Worm (Caenorhabditis elegans) whole organism, young adult: ENCODE measurements around the gene T06D8.9.
A peak's percentile ranks its signal among the peaks of the same experiment; 100 is the strongest.

ENCODE experiments used
- B0019.2 ChIP-seq: fragments of 200-800 bp; sonication (Bioruptor generic); conservative IDR thresholded peaks from 2 replicates; pipeline ENCODE4 v1.3.6; 2022; ENCODE audit warnings: missing genetic modification reagents, missing genetic modification characterization, missing compliant biosample characterization
- C06A6.2 ChIP-seq: fragments of 200-800 bp; sonication (Bioruptor generic); conservative IDR thresholded peaks from 2 replicates; pipeline ENCODE4 v1.3.6; 2022; ENCODE audit warnings: missing genetic modification characterization, missing compliant biosample characterization
- C17E4.6 ChIP-seq: fragments of 200-800 bp; sonication (Bioruptor generic); IDR thresholded peaks from 2 replicates; pipeline ENCODE4 v1.3.6; 2022; ENCODE audit warnings: missing genetic modification reagents, missing genetic modification characterization, missing compliant biosample characterization
- F39B2.1 ChIP-seq: fragments of 200-800 bp; sonication (Bioruptor generic); IDR thresholded peaks from 2 replicates; pipeline ENCODE4 v1.3.6; 2022; ENCODE audit warnings: missing genetic modification reagents, missing genetic modification characterization, missing compliant biosample characterization
- F49E8.2 ChIP-seq: sonication (generic microtip); optimal IDR thresholded peaks from 3 replicates; lab custom pipeline; 2017; ENCODE audit warnings: missing genetic modification characterization, mild to moderate bottlenecking, missing compliant biosample characterization, antibody characterized with exemption, moderate library complexity; ENCODE audit not compliant: insufficient read depth
- F57C9.4 ChIP-seq: sonication (generic microtip); optimal IDR thresholded peaks from 2 replicates; lab custom pipeline; 2017; ENCODE audit warnings: mild to moderate bottlenecking, missing genetic modification characterization, missing compliant biosample characterization
- K11D2.4 ChIP-seq: fragments of 200-800 bp; sonication (Bioruptor generic); IDR thresholded peaks from 2 replicates; pipeline ENCODE4 v1.3.6; 2022; ENCODE audit warnings: missing genetic modification reagents, missing genetic modification characterization, missing compliant biosample characterization
- T07F8.4 ChIP-seq: sonication (generic microtip); optimal IDR thresholded peaks from 2 replicates; lab custom pipeline; 2016; ENCODE audit warnings: mild to moderate bottlenecking, missing genetic modification characterization, moderate library complexity, missing compliant biosample characterization
- T26A5.8 ChIP-seq: sonication (generic microtip); optimal IDR thresholded peaks from 2 replicates; lab custom pipeline; 2016; ENCODE audit warnings: missing genetic modification characterization, missing compliant biosample characterization
- Y79H2A.3 ChIP-seq: fragments of 200-800 bp; sonication (Bioruptor generic); conservative IDR thresholded peaks from 2 replicates; pipeline ENCODE4 v1.3.6; 2022; ENCODE audit warnings: missing genetic modification reagents, missing genetic modification characterization, missing compliant biosample characterization
- ZK185.1 ChIP-seq: sonication (generic microtip); optimal IDR thresholded peaks from 2 replicates; lab custom pipeline; 2016; ENCODE audit warnings: mild to moderate bottlenecking, missing genetic modification characterization, missing compliant biosample characterization; ENCODE audit not compliant: poor library complexity, severe bottlenecking
- aptf-2 ChIP-seq: fragments of 200-800 bp; sonication (Bioruptor generic); conservative IDR thresholded peaks from 2 replicates; pipeline ENCODE4 v1.3.6; 2022; ENCODE audit warnings: missing genetic modification reagents, missing genetic modification characterization, missing compliant biosample characterization
- atf-7 ChIP-seq: sonication (generic microtip); optimal IDR thresholded peaks from 2 replicates; lab custom pipeline; 2017; ENCODE audit warnings: mild to moderate bottlenecking, missing genetic modification characterization, missing compliant biosample characterization
- attf-3 ChIP-seq: fragments of 200-800 bp; sonication (Bioruptor generic); conservative IDR thresholded peaks from 2 replicates; pipeline ENCODE4 v1.3.6; 2022; ENCODE audit warnings: missing genetic modification reagents, missing genetic modification characterization, missing compliant biosample characterization
- attf-6 ChIP-seq: fragments of 200-800 bp; sonication (Bioruptor generic); IDR thresholded peaks from 2 replicates; pipeline ENCODE4 v1.3.6; 2022; ENCODE audit warnings: missing genetic modification reagents, missing genetic modification characterization, missing compliant biosample characterization
- bed-1 ChIP-seq: fragments of 200-800 bp; sonication (Bioruptor generic); IDR thresholded peaks from 2 replicates; pipeline ENCODE4 v1.3.6; 2022; ENCODE audit warnings: missing genetic modification reagents, missing genetic modification characterization, missing compliant biosample characterization
- ceh-27 ChIP-seq: fragments of 200-800 bp; sonication (Bioruptor generic); optimal IDR thresholded peaks from 2 replicates; lab custom pipeline; 2018; ENCODE audit warnings: mild to moderate bottlenecking, missing genetic modification characterization, moderate library complexity, missing compliant biosample characterization
- ceh-40 ChIP-seq: fragments of 200-800 bp; sonication (Bioruptor generic); IDR thresholded peaks from 2 replicates; pipeline ENCODE4 v1.3.6; 2022; ENCODE audit warnings: missing genetic modification characterization, missing compliant biosample characterization
- ceh-58 ChIP-seq: fragments of 200-800 bp; sonication (Bioruptor generic); IDR thresholded peaks from 2 replicates; pipeline ENCODE4 v1.3.6; 2022; ENCODE audit warnings: missing genetic modification characterization, missing compliant biosample characterization
- chd-7 ChIP-seq: sonication (generic microtip); optimal IDR thresholded peaks from 2 replicates; lab custom pipeline; 2016; ENCODE audit warnings: mild to moderate bottlenecking, missing genetic modification characterization, moderate library complexity, missing compliant biosample characterization
- egl-44 ChIP-seq: fragments of 200-800 bp; sonication (Bioruptor generic); IDR thresholded peaks from 2 replicates; pipeline ENCODE4 v1.3.6; 2022; ENCODE audit warnings: missing genetic modification reagents, missing genetic modification characterization, missing compliant biosample characterization
- egrh-3 ChIP-seq: fragments of 200-800 bp; sonication (Bioruptor generic); IDR thresholded peaks from 2 replicates; pipeline ENCODE4 v1.3.6; 2022; ENCODE audit warnings: missing genetic modification reagents, missing genetic modification characterization, missing compliant biosample characterization
- fkh-3 ChIP-seq: sonication (generic microtip); optimal IDR thresholded peaks from 2 replicates; lab custom pipeline; 2016; ENCODE audit warnings: mild to moderate bottlenecking, missing genetic modification characterization, missing compliant biosample characterization
- hlh-26 ChIP-seq: fragments of 200-800 bp; sonication (Bioruptor generic); conservative IDR thresholded peaks from 2 replicates; pipeline ENCODE4 v1.3.6; 2022; ENCODE audit warnings: missing genetic modification reagents, missing genetic modification characterization, missing compliant biosample characterization
- hmg-1.2 ChIP-seq: fragments of 200-800 bp; sonication (Bioruptor generic); IDR thresholded peaks from 2 replicates; pipeline ENCODE4 v1.3.6; 2022; ENCODE audit warnings: missing genetic modification reagents, missing genetic modification characterization, missing compliant biosample characterization
- hmg-20 ChIP-seq: fragments of 200-800 bp; sonication (Bioruptor generic); IDR thresholded peaks from 2 replicates; pipeline ENCODE4 v1.3.6; 2022; ENCODE audit warnings: missing genetic modification reagents, missing genetic modification characterization, missing compliant biosample characterization
- lin-35 ChIP-seq, 3 experiments: fragments of 150-350 bp in 2 of 3; sonication (generic microtip) in 1 of 3; optimal IDR thresholded peaks; 2 replicates each; lab custom pipeline; 2014 to 2018; ENCODE audit warnings: missing biosample characterization in 3 of 3, missing genetic modification characterization in 3 of 3, missing genetic modification reagents in 3 of 3
- madf-6 ChIP-seq: fragments of 200-800 bp; sonication (Bioruptor generic); IDR thresholded peaks from 2 replicates; pipeline ENCODE4 v1.3.6; 2022; ENCODE audit warnings: missing genetic modification reagents, missing genetic modification characterization, missing compliant biosample characterization
- mcd-1 ChIP-seq: fragments of 200-800 bp; sonication (Bioruptor generic); IDR thresholded peaks from 2 replicates; pipeline ENCODE4 v1.3.6; 2022; ENCODE audit warnings: missing genetic modification reagents, missing genetic modification characterization, missing compliant biosample characterization
- mel-28 ChIP-seq: sonication (generic microtip); optimal IDR thresholded peaks from 2 replicates; lab custom pipeline; 2016; ENCODE audit warnings: borderline replicate concordance, mild to moderate bottlenecking, missing genetic modification characterization, missing compliant biosample characterization
- nhr-179 ChIP-seq: sonication (generic microtip); optimal IDR thresholded peaks from 2 replicates; lab custom pipeline; 2016; ENCODE audit warnings: mild to moderate bottlenecking, missing genetic modification characterization, missing compliant biosample characterization
- nhr-27 ChIP-seq: fragments of 200-800 bp; sonication (Bioruptor generic); optimal IDR thresholded peaks from 2 replicates; lab custom pipeline; 2018; ENCODE audit warnings: mild to moderate bottlenecking, missing genetic modification characterization, moderate library complexity, missing compliant biosample characterization
- nhr-90 ChIP-seq: sonication (generic microtip); optimal IDR thresholded peaks from 2 replicates; lab custom pipeline; 2016; ENCODE audit warnings: missing genotype, mild to moderate bottlenecking, missing genetic modification characterization, missing compliant biosample characterization
- repo-1 ChIP-seq: sonication (generic microtip); optimal IDR thresholded peaks from 2 replicates; lab custom pipeline; 2017; ENCODE audit warnings: mild to moderate bottlenecking, missing genetic modification characterization, missing compliant biosample characterization
- sdz-38 ChIP-seq: sonication (generic microtip); optimal IDR thresholded peaks from 2 replicates; lab custom pipeline; 2016; ENCODE audit warnings: missing genotype, missing genetic modification characterization, missing compliant biosample characterization
- sea-2 ChIP-seq: fragments of 200-800 bp; sonication (Bioruptor generic); IDR thresholded peaks from 2 replicates; pipeline ENCODE4 v1.3.6; 2022; ENCODE audit warnings: missing genetic modification characterization, missing compliant biosample characterization
- snpc-1.1 ChIP-seq: sonication (generic microtip); optimal IDR thresholded peaks from 2 replicates; lab custom pipeline; 2017; ENCODE audit warnings: missing genetic modification characterization, mild to moderate bottlenecking, missing compliant biosample characterization, antibody characterized with exemption, moderate library complexity, missing genotype, missing genetic modification reagents; ENCODE audit not compliant: insufficient read depth
- snpc-1.3 ChIP-seq: sonication (generic microtip); optimal IDR thresholded peaks from 2 replicates; lab custom pipeline; 2017; ENCODE audit warnings: missing genetic modification characterization, mild to moderate bottlenecking, missing compliant biosample characterization, antibody characterized with exemption, moderate library complexity, missing genotype, missing genetic modification reagents; ENCODE audit not compliant: insufficient read depth
- tlf-1 ChIP-seq: fragments of 200-800 bp; sonication (Bioruptor generic); optimal IDR thresholded peaks from 2 replicates; lab custom pipeline; 2018; ENCODE audit warnings: mild to moderate bottlenecking, missing genetic modification characterization, missing compliant biosample characterization
- zfh-2 ChIP-seq: fragments of 200-800 bp; sonication (Bioruptor generic); conservative IDR thresholded peaks from 2 replicates; pipeline ENCODE4 v1.3.6; 2022; ENCODE audit warnings: missing genetic modification reagents, missing genetic modification characterization, missing compliant biosample characterization
- ztf-22 ChIP-seq: fragments of 200-800 bp; sonication (Bioruptor generic); optimal IDR thresholded peaks from 2 replicates; lab custom pipeline; 2018; ENCODE audit warnings: mild to moderate bottlenecking, missing genetic modification characterization, moderate library complexity, missing compliant biosample characterization
- ztf-6 ChIP-seq: fragments of 200-800 bp; sonication (Bioruptor generic); IDR thresholded peaks from 2 replicates; pipeline ENCODE4 v1.3.6; 2022; ENCODE audit warnings: missing genetic modification reagents, missing genetic modification characterization, missing compliant biosample characterization

The T06D8.9 gene

ce11 chrII:11211661-11212060 is 27.7 kb upstream of the T06D8.9 start:
- peak; percentile 46; the same call in 1 of the 2 replicates for TF ChIP-seq aptf-2
- TF ChIP-seq F39B2.1: 0 out of 2 replicates have a peak, but pooled peaks have one; percentile 41
- TF ChIP-seq egrh-3: peak; percentile 71; the same call in 1 of the 2 replicates
- TF ChIP-seq ceh-58: 0 out of 2 replicates have a peak, but pooled peaks have one; percentile 87
- TF ChIP-seq, all 124 proteins: peak for 4; not testable (repeated sequence) for 120

ce11 chrII:11221771-11222355 is 17.5 kb upstream of the T06D8.9 start, which contains the start of gene plpr-1:
TSS of gene plpr-1 (plus strand) at chrII:11222305.
- TF ChIP-seq F57C9.4 (tag; lab: Kevin White, UChicago): no peak
- peak; percentile 21; the same call in 1 of the 2 replicates for TF ChIP-seq egrh-3
- peak; percentile 74 for TF ChIP-seq zfh-2 (GFP tag; lab: Robert Waterston, UW)

- peak; percentile 97 for TF ChIP-seq madf-6 (GFP tag; lab: Robert Waterston, UW)
- TF ChIP-seq B0019.2: peak; percentile 61
- no peak for TF ChIP-seq fkh-3 (tag; lab: Kevin White, UChicago)
- peak; percentile 98 for TF ChIP-seq hmg-1.2 (GFP tag; lab: Robert Waterston, UW)
- TF ChIP-seq F39B2.1: no peak
- no peak for TF ChIP-seq nhr-27 (tag; lab: Kevin White, UChicago)
- no peak for TF ChIP-seq egrh-3
- peak; percentile 76 for TF ChIP-seq repo-1 (tag; lab: Kevin White, UChicago)
- TF ChIP-seq snpc-1.3: peak; percentile 95
- no peak for TF ChIP-seq sea-2 (GFP tag; lab: Robert Waterston, UW)
- 0 out of 2 replicates have a peak, but pooled peaks have one; percentile 67 for TF ChIP-seq Y79H2A.3
- TF ChIP-seq ceh-40 (GFP tag; lab: Robert Waterston, UW): 0 out of 2 replicates have a peak, but pooled peaks have one; percentile 4
- no peak for TF ChIP-seq sdz-38 (tag; lab: Kevin White, UChicago)
- peak; percentile 54; the same call in 1 of the 2 replicates for TF ChIP-seq C06A6.2 (GFP tag; lab: Robert Waterston, UW)
- TF ChIP-seq ZK185.1: peak; percentile 81
- peak; percentile 66 for TF ChIP-seq tlf-1 (GFP tag; lab: Kevin White, UChicago)
- no peak for TF ChIP-seq bed-1 (GFP tag; lab: Robert Waterston, UW)
- TF ChIP-seq egl-44 (GFP tag; lab: Robert Waterston, UW): 0 out of 2 replicates have a peak, but pooled peaks have one; percentile 20
- peak in 1 of 3 experiments; percentile 49 for TF ChIP-seq lin-35 (GFP tag; optimal IDR thresholded peaks at IDR 0.05; lab: Kevin White, UChicago)
- TF ChIP-seq nhr-90 (tag; lab: Kevin White, UChicago): no peak
- peak; percentile 62 for TF ChIP-seq attf-3 (GFP tag; lab: Robert Waterston, UW)
- TF ChIP-seq T07F8.4: no peak
- TF ChIP-seq atf-7: peak; percentile 54
- peak; percentile 11 for TF ChIP-seq nhr-179 (tag; lab: Kevin White, UChicago)
- no peak for TF ChIP-seq ztf-22 (GFP tag; lab: Kevin White, UChicago)
- no peak for TF ChIP-seq K11D2.4 (GFP tag; lab: Robert Waterston, UW)
- TF ChIP-seq T26A5.8 (tag; lab: Kevin White, UChicago): no peak
- TF ChIP-seq C17E4.6 (GFP tag; lab: Robert Waterston, UW): peak; percentile 71; the same call in 1 of the 2 replicates
- no peak for TF ChIP-seq hlh-26 (GFP tag; lab: Robert Waterston, UW)
- TF ChIP-seq chd-7 (tag; lab: Kevin White, UChicago): peak; percentile 23
- TF ChIP-seq hmg-20 (GFP tag; lab: Robert Waterston, UW): peak; percentile 68; the same call in 1 of the 2 replicates
- TF ChIP-seq F57C9.4 (tag; lab: Kevin White, UChicago): no peak
- TF ChIP-seq ceh-58: no peak
- TF ChIP-seq ztf-6 (GFP tag; lab: Robert Waterston, UW): 0 out of 2 replicates have a peak, but pooled peaks have one; percentile 13
- TF ChIP-seq attf-6 (GFP tag; lab: Robert Waterston, UW): peak; percentile 93
- peak; percentile 99 for TF ChIP-seq snpc-1.1 (tag; lab: Kevin White, UChicago)
- TF ChIP-seq mcd-1: peak; percentile 88
- peak; percentile 53 for TF ChIP-seq ceh-27 (GFP tag; lab: Kevin White, UChicago)
- TF ChIP-seq F49E8.2 (tag; lab: Kevin White, UChicago): peak; percentile 88
- TF ChIP-seq mel-28 (tag; lab: Kevin White, UChicago): no peak
Observed at ce11 chrII:11224045-11224481, 15.3 kb upstream of the T06D8.9 start.
